Fruit fly (Drosophila melanogaster): ENCODE measurements around the gene alphaTub84B.
A peak's percentile ranks its signal among the peaks of the same experiment; 100 is the strongest.

Gene alphaTub84B

DNA sequence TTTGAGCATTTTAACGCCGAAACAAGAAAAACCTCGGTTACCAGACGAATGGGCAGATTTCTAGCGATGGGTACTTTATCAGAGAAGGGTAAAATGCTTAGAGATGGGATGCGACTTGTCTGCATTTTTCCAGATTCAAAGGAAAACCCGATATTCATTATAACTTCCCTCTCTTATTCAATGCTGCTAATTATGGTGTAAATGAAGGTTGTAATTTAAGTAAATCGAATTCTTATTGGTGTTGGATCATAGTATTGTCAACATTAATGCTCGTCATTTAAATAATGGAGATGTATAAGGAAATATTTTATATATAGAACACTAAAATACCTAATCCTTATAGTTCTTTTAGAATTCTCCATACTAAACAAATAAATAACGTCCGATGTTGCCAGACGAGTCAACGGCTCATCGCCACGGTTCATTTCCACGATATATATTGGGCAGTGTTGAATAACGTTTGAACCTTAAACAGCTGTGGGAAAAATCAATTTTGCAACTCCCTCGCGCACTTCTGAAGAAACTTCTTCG is 37.8 kb downstream of the alphaTub84B start, which contains the start of the genes Alh and CG10098:
Gene Alh, minus strand, starts transcription at position 77 of the 531 bp plus-strand sequence.
Gene CG10098, plus strand, starts transcription at position 440 of the 531 bp plus-strand sequence.
- TF ChIP-seq noc (tag; optimal IDR thresholded peaks at IDR 0.05), result peak; percentile 75

- peak; percentile 84 for TF ChIP-seq noc (tag; optimal IDR thresholded peaks at IDR 0.05)
These were observed 41.6 kb downstream of the alphaTub84B start, which contains the start of gene CG10068 for dm6 chr3R:7127966-7128365. CG10068 (minus strand) TSS chr3R:7128027.

DNA sequence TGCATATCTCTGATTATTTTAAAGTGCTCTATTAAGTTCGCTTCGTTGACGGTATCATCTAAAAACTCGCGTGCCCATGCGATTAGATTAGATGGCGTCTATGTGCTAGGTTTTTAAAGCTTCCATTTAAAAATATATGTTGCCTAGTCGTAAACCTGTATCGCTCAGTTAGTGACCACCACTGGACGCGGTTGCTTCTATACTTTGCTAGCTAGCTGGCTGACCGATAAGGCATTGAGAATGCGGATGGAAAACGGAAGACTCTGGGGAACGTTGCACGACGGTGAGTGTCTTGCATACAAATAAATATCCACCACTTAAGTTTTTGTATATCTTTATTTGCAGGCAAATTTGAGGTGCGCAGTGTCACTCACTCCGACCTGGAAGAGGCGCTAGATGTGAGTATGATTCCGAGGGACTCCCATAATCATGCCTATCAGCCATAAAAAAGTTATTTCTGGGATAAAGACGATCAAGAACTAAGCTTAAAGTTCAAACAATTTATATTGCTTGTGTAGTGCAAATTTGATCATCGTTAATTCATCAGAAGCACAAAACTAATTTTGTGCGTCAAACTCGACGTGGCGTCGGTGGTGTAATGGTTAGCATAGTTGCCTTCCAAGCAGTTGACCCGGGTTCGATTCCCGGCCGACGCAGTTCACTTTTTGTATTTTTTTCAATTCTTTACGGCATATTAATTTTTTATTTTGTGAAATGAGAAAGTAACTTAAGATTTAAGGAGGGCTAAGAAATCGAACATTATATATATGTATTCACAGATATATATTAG is 43.1 kb downstream of the alphaTub84B start, which contains the start of gene CG31248:
Gene CG31248, plus strand, starts transcription at position 41 of the 790 bp plus-strand sequence.
- peak; percentile 80 for TF ChIP-seq noc (tag; optimal IDR thresholded peaks at IDR 0.05)

DNA sequence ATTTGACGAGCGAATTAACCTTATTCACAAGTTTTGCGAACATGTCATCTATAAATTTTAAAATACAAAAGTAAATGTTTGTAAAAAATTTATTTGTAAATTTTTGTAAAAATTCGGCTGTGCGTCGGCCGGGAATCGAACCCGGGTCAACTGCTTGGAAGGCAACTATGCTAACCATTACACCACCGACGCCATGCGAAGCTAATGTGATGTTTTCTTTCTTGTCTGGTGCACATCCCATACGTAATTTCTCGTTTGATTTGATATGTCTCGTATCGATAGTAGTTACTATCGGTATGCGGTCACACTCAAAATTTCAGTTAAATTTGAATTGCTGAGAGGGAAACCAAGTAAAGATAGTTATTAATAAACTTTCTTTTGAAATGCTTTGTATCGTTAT is 44.4 kb downstream of the alphaTub84B start:
- no peak for TF ChIP-seq noc (tag; optimal IDR thresholded peaks at IDR 0.05)

DNA sequence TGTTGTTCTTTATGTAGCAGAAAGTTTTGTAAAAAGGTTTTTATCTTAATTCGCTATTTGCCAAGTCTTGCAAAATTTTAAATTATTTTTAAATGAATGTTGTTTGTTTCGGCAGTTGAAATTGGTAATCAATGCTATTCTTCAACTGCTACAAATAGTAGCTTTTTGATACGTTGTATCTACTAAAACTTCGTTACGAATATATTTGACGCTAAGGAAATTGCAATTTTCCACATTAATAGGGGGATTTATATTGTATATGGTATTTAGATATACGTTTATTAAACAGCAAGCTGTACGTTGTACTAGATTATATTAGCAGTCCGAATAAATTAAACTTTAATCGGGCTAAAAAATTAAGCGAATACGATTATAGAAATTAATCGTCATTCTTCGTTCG is 44.9 kb downstream of the alphaTub84B start, which contains the start of gene CG31493:
Gene CG31493, plus strand, starts transcription at position 301 of the 400 bp plus-strand sequence.
- TF ChIP-seq noc (tag; optimal IDR thresholded peaks at IDR 0.05), result no peak

dm6 chr3R:7134715-7135505 is 48.5 kb downstream of the alphaTub84B start:
- TF ChIP-seq noc (tag; optimal IDR thresholded peaks at IDR 0.05), result no peak

dm6 chr3R:7135881-7136280 is 49.5 kb downstream of the alphaTub84B start, which contains the start of gene Fer1:
Fer1 (plus strand) TSS chr3R:7136206.
- TF ChIP-seq noc (tag; optimal IDR thresholded peaks at IDR 0.05), result no peak

dm6 chr3R:7137207-7137606 is 50.8 kb downstream of the alphaTub84B start:
- TF ChIP-seq noc (tag; optimal IDR thresholded peaks at IDR 0.05), result no peak

DNA sequence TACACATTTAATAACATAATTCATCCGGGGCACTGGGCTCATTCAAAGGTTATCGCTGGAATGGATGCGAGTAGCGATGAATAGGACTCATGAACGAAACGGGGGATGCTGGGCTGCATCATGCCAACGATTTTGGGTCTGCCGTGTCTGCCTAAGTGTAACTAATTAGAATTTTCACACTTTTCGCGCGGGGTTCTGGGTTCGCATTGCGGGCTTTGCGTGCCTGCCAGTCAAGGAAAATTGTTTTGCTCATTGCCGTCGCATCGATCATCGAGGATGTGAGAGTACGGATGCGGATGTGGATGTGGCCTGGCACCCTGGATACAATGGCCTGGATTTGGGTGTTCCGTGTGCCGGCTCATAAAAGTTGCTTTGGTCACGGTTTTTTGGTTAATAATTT is 51.7 kb downstream of the alphaTub84B start:
- TF ChIP-seq noc (tag; optimal IDR thresholded peaks at IDR 0.05), result no peak
